Fruit fly (Drosophila melanogaster): ENCODE measurements around the gene MnM.

MnM gene

DNA sequence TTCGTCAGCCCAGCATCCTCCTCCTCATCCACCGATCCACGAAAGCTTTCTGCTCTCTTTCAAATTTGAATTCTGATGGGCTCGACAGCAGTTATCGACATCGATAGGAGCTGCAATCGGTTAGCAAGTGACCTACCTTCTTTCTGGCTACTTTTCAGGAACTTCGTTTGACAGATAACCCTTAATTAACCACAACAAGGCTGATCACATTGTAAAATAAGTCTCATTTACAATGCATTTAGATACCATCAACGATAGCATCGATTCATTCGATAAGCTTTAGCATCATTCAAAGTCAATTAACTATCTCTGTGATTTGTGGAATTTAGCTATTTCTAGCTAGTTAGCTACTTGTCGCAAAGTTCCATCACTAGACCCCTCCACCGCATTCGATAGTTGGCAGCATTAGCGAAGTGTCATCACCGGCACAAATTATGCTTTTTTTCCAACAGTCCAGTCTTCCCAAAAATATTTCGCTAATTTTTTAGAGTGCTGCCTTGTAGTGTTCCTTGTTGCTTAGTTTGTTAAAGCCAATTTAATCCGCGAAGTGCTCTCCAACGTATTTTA, at the start of gene MnM, which contains the start of gene Girdin (continued):
- TF ChIP-seq sima (GFP tag; optimal IDR thresholded peaks at IDR 0.05) (no peak), CG2712 (tag; optimal IDR thresholded peaks at IDR 0.05) (peak; percentile 55), dysf (GFP tag; IDR thresholded peaks at IDR 0.05) (peak; percentile 64; the same call in 2 of the 3 replicates), CG6175 (GFP tag; IDR thresholded peaks at IDR 0.05) (peak; percentile 67; the same call in 2 of the 3 replicates), inv (GFP tag; IDR thresholded peaks at IDR 0.05; ENCODE audit: partially characterized antibody) (peak; percentile 87), CG17359 (tag; optimal IDR thresholded peaks at IDR 0.05) (no peak), odd (GFP tag; optimal IDR thresholded peaks at IDR 0.05) (no peak), unpg (GFP tag; optimal IDR thresholded peaks at IDR 0.05) (no peak), stwl (tag; optimal IDR thresholded peaks at IDR 0.05) (peak; percentile 33), CG12299 (tag; optimal IDR thresholded peaks at IDR 0.05) (no peak), H2.0 (GFP tag; IDR thresholded peaks at IDR 0.05) (0 out of 2 replicates have a peak, but pooled peaks have one; percentile 8), Mes4 (GFP tag; optimal IDR thresholded peaks at IDR 0.05) (peak; percentile 50), CG11085 (GFP tag; IDR thresholded peaks at IDR 0.05) (no peak), CG17802 (tag; optimal IDR thresholded peaks at IDR 0.05) (no peak), jing (GFP tag; optimal IDR thresholded peaks at IDR 0.05) (no peak), Drgx (GFP tag; IDR thresholded peaks at IDR 0.05) (no peak), Sry-δ (GFP tag; optimal IDR thresholded peaks at IDR 0.05) (peak; percentile 100), CG1602 (GFP tag; optimal IDR thresholded peaks at IDR 0.05) (peak; percentile 32), CG15479 (GFP tag; optimal IDR thresholded peaks at IDR 0.05) (no peak), bowl (GFP tag; IDR thresholded peaks at IDR 0.05) (no peak), CG33557 (GFP tag; optimal IDR thresholded peaks at IDR 0.05) (peak; percentile 40), Chrac-16 (GFP tag; optimal IDR thresholded peaks at IDR 0.05) (peak; percentile 61), E2f2 (GFP tag; IDR thresholded peaks at IDR 0.05) (peak; percentile 84), CG3407 (GFP tag; optimal IDR thresholded peaks at IDR 0.05) (no peak), Mad (GFP tag; optimal IDR thresholded peaks at IDR 0.05) (peak; percentile 67), CG32767 (GFP tag; IDR thresholded peaks at IDR 0.05) (no peak), prd (optimal IDR thresholded peaks at IDR 0.05) (no peak), prd (GFP tag; IDR thresholded peaks at IDR 0.05) (peak; percentile 53; the same call in 1 of the 3 replicates), CG1647 (GFP tag; optimal IDR thresholded peaks at IDR 0.05) (peak; percentile 23), CG2889 (GFP tag; IDR thresholded peaks at IDR 0.05) (no peak), Sry-β (GFP tag; optimal IDR thresholded peaks at IDR 0.05) (peak; percentile 92), grau (tag; optimal IDR thresholded peaks at IDR 0.05) (peak; percentile 74), CG13424 (tag; optimal IDR thresholded peaks at IDR 0.05) (peak; percentile 70), CG3065 (GFP tag; optimal IDR thresholded peaks at IDR 0.05) (no peak), Ets65A (GFP tag) (peak; percentile 98), lov (optimal IDR thresholded peaks at IDR 0.05) (no peak), lov (GFP tag; IDR thresholded peaks at IDR 0.05) (no peak), CG15514 (GFP tag; optimal IDR thresholded peaks at IDR 0.05) (peak; percentile 88), Awh (GFP tag; IDR thresholded peaks at IDR 0.05) (no peak), CG7928 (GFP tag; optimal IDR thresholded peaks at IDR 0.05) (peak; percentile 25), D19A (tag; optimal IDR thresholded peaks at IDR 0.05) (no peak), Sin3A (optimal IDR thresholded peaks at IDR 0.05) (peak; percentile 99), dmrt99B (tag; optimal IDR thresholded peaks at IDR 0.05) (no peak), D19B (GFP tag; optimal IDR thresholded peaks at IDR 0.05) (no peak), CG8290 (GFP tag; optimal IDR thresholded peaks at IDR 0.05) (peak; percentile 41), CG8290 (tag; optimal IDR thresholded peaks at IDR 0.05) (peak in 1 of 2 experiments; percentile 25), eve (GFP tag; optimal IDR thresholded peaks at IDR 0.05) (no peak), chif (GFP tag; optimal IDR thresholded peaks at IDR 0.05) (peak; percentile 37 to 74), CG12155 (GFP tag; optimal IDR thresholded peaks at IDR 0.05) (peak; percentile 71), CG4617 (GFP tag; optimal IDR thresholded peaks at IDR 0.05; ENCODE audit: borderline replicate concordance) (peak; percentile 84), CG12942 (GFP tag; optimal IDR thresholded peaks at IDR 0.05) (peak; percentile 53), hth (optimal IDR thresholded peaks at IDR 0.05) (no peak)
